Worm (Caenorhabditis elegans) whole organism, young adult: Measurements from ENCODE around the gene lipl-7.

ENCODE experiments used
- B0261.1 ChIP-seq: sonication (generic microtip); optimal IDR thresholded peaks from 2 replicates; lab custom pipeline; 2016; ENCODE audit warnings: mild to moderate bottlenecking, missing genetic modification characterization, moderate library complexity, missing compliant biosample characterization
- D2030.7 ChIP-seq: fragments of 200-800 bp; sonication (Bioruptor generic); IDR thresholded peaks from 2 replicates; pipeline ENCODE4 v1.3.6; 2022; ENCODE audit warnings: missing genetic modification reagents, missing genetic modification characterization, missing compliant biosample characterization
- Y67H2A.10 ChIP-seq: fragments of 200-800 bp; sonication (Bioruptor generic); conservative IDR thresholded peaks from 2 replicates; pipeline ENCODE4 v1.3.6; 2022; ENCODE audit warnings: missing genetic modification reagents, missing genetic modification characterization, missing compliant biosample characterization
- ama-1 ChIP-seq, 3 experiments: fragments of 150-350 bp in 1 of 3; sonication (generic microtip) in 2 of 3; optimal IDR thresholded peaks; 2 replicates each; lab custom pipeline; 2014 to 2018; ENCODE audit warnings: missing biosample characterization in 2 of 3, missing genetic modification characterization in 2 of 3, missing genetic modification reagents in 2 of 3
- ceh-100 ChIP-seq: fragments of 200-800 bp; sonication (Bioruptor generic); IDR thresholded peaks from 2 replicates; pipeline ENCODE4 v1.3.6; 2022; ENCODE audit warnings: missing genetic modification reagents, missing genetic modification characterization, missing compliant biosample characterization
- fkh-3 ChIP-seq: sonication (generic microtip); optimal IDR thresholded peaks from 2 replicates; lab custom pipeline; 2016; ENCODE audit warnings: mild to moderate bottlenecking, missing genetic modification characterization, missing compliant biosample characterization
- pha-4 ChIP-seq: fragments of 150-350 bp; sonication (generic microtip); optimal IDR thresholded peaks from 2 replicates; lab custom pipeline; 2014; ENCODE audit warnings: missing biosample characterization, missing genetic modification reagents, missing genetic modification characterization
- snpc-1.3 ChIP-seq: sonication (generic microtip); optimal IDR thresholded peaks from 2 replicates; lab custom pipeline; 2017; ENCODE audit warnings: missing genetic modification characterization, mild to moderate bottlenecking, missing compliant biosample characterization, antibody characterized with exemption, moderate library complexity, missing genotype, missing genetic modification reagents; ENCODE audit not compliant: insufficient read depth

DNA sequence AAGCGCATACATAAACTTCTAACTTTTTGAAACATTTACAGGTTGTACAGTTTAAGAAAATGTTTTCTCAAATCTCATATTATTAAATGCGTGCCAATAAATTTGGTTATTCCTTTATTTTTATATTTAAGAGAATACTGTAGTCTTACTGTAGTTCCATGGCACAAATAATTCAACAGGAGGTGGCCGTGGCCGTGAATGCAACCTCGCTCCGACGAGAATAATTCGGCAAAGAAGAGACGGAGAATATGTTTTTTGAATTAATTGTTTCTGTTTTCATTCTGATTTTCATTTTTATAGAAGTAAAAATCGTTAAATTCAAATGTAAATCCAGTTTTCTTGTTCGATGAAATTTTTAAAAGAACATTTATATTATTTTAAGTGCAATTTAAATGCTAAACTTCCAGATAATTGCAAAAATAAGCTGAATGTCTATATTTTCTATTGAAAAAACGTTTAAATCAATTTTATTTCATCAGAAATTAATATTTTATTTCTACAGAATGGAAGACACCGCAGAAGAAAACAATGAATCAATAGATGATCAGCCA is 44.2 kb downstream of the lipl-7 start, which contains the start of gene gon-4:
- TF ChIP-seq pha-4 (tag; lab: Kevin White, UChicago): no peak
- no peak for TF ChIP-seq ceh-100 (GFP tag; lab: Robert Waterston, UW)
- no peak for TF ChIP-seq D2030.7 (GFP tag; lab: Robert Waterston, UW)
- no peak for TF ChIP-seq B0261.1
- no peak for TF ChIP-seq fkh-3 (tag; lab: Kevin White, UChicago)
- no peak for TF ChIP-seq ama-1 (optimal IDR thresholded peaks at IDR 0.05; lab: Kevin White, UChicago)
- no peak for TF ChIP-seq ama-1 (GFP tag; optimal IDR thresholded peaks at IDR 0.05; lab: Kevin White, UChicago)
- no peak for TF ChIP-seq snpc-1.3
- TF ChIP-seq Y67H2A.10 (GFP tag; lab: Robert Waterston, UW): no peak
